Worm (Caenorhabditis elegans) whole organism, L4/young adult: Measurements from ENCODE around the gene lap-2.

Source experiments
- dao-5 ChIP-seq: sonication (generic microtip); optimal IDR thresholded peaks from 2 replicates; lab custom pipeline; 2016; ENCODE audit warnings: missing genotype, missing genetic modification characterization, moderate library complexity, missing compliant biosample characterization
- him-1 ChIP-seq: sonication (generic microtip); optimal IDR thresholded peaks from 2 replicates; lab custom pipeline; 2016; ENCODE audit warnings: missing genotype, missing genetic modification reagents, missing genetic modification characterization, missing compliant biosample characterization

ce11 chrV:13026631-13027299 lies 16.7 kb upstream of the lap-2 start:
- TF ChIP-seq him-1 (no peak), dao-5 (tag; lab: Kevin White, UChicago) (no peak)
